Worm (Caenorhabditis elegans): ENCODE results near the gene F57B9.8.

F57B9.8 gene

ce11 chrIII:6928725-6929124, 6.4 kb downstream of the F57B9.8 start, which contains the start of gene flap-1:
Gene flap-1, minus strand, starts transcription at chrIII:6928825.
- TF ChIP-seq unc-55 (GFP tag; optimal IDR thresholded peaks at IDR 0.05) (peak; percentile 42), pat-9 (tag; optimal IDR thresholded peaks at IDR 0.05) (no peak), hlh-6 (tag; optimal IDR thresholded peaks at IDR 0.05) (no peak), ceh-48 (tag; optimal IDR thresholded peaks at IDR 0.05) (peak; percentile 45), lin-11 (tag; optimal IDR thresholded peaks at IDR 0.05) (no peak), nhr-232 (tag; optimal IDR thresholded peaks at IDR 0.05) (no peak)

- no peak for TF ChIP-seq eyg-1 (tag; optimal IDR thresholded peaks at IDR 0.05)
- no peak for TF ChIP-seq ref-2 (tag; optimal IDR thresholded peaks at IDR 0.05)
- TF ChIP-seq unc-42 (tag; optimal IDR thresholded peaks at IDR 0.05): peak; percentile 69
These were observed 20.3 kb downstream of the F57B9.8 start for ce11 chrIII:6914840-6915239.

ce11 chrIII:6912381-6912780, 22.7 kb downstream of the F57B9.8 start, which contains the start of gene pdf-1:
Gene pdf-1, minus strand, starts transcription at chrIII:6912481.
- TF ChIP-seq zip-5 (tag; optimal IDR thresholded peaks at IDR 0.05): no peak
- no peak for TF ChIP-seq pha-2 (tag; optimal IDR thresholded peaks at IDR 0.05)
- no peak for TF ChIP-seq mec-3 (tag; optimal IDR thresholded peaks at IDR 0.05; ENCODE audit: borderline replicate concordance)
- no peak for TF ChIP-seq eyg-1 (tag; optimal IDR thresholded peaks at IDR 0.05)
- TF ChIP-seq ceh-14 (tag; optimal IDR thresholded peaks at IDR 0.05): no peak
- TF ChIP-seq F13H6.1 (tag; optimal IDR thresholded peaks at IDR 0.05): no peak
- TF ChIP-seq ceh-48 (tag; optimal IDR thresholded peaks at IDR 0.05): no peak
- no peak for TF ChIP-seq ceh-22 (tag; optimal IDR thresholded peaks at IDR 0.05)
- TF ChIP-seq ceh-34 (tag; optimal IDR thresholded peaks at IDR 0.05): no peak

ce11 chrIII:6906409-6906808, 28.7 kb downstream of the F57B9.8 start, which contains the start of gene T07E3.2:
Gene T07E3.2, plus strand, starts transcription at chrIII:6906709.
- TF ChIP-seq sox-4 (tag; optimal IDR thresholded peaks at IDR 0.05): no peak
- no peak for TF ChIP-seq zip-5 (tag; optimal IDR thresholded peaks at IDR 0.05)
- TF ChIP-seq fkh-10 (GFP tag; optimal IDR thresholded peaks at IDR 0.05): no peak
- no peak for TF ChIP-seq ets-4 (tag; optimal IDR thresholded peaks at IDR 0.05)
- TF ChIP-seq ceh-19 (GFP tag; optimal IDR thresholded peaks at IDR 0.05): no peak
- TF ChIP-seq ceh-31 (tag; optimal IDR thresholded peaks at IDR 0.05): no peak
- TF ChIP-seq ttx-3 (tag; optimal IDR thresholded peaks at IDR 0.05): no peak
- no peak for TF ChIP-seq nhr-11 (tag; optimal IDR thresholded peaks at IDR 0.05)
- TF ChIP-seq ahr-1 (tag; optimal IDR thresholded peaks at IDR 0.05): no peak
- no peak for TF ChIP-seq rnt-1 (tag; optimal IDR thresholded peaks at IDR 0.05)
- TF ChIP-seq fkh-6 (tag; optimal IDR thresholded peaks at IDR 0.05): no peak
- TF ChIP-seq C08G9.2 (tag; optimal IDR thresholded peaks at IDR 0.05): no peak
- TF ChIP-seq elt-4 (tag; optimal IDR thresholded peaks at IDR 0.05): no peak
- no peak for TF ChIP-seq madf-2 (tag; optimal IDR thresholded peaks at IDR 0.05)
- no peak for TF ChIP-seq ama-1 (optimal IDR thresholded peaks at IDR 0.05)
- no peak for TF ChIP-seq pros-1 (tag; optimal IDR thresholded peaks at IDR 0.05)

- TF ChIP-seq pqm-1 (tag; optimal IDR thresholded peaks at IDR 0.05) (no peak), ets-4 (tag; optimal IDR thresholded peaks at IDR 0.05) (no peak), unc-42 (tag; optimal IDR thresholded peaks at IDR 0.05) (no peak), ceh-24 (tag; optimal IDR thresholded peaks at IDR 0.05) (no peak), unc-3 (GFP tag; conservative IDR thresholded peaks at IDR 0.05) (no peak), unc-3 (tag; optimal IDR thresholded peaks at IDR 0.05) (no peak)
These were observed 30.7 kb downstream of the F57B9.8 start for ce11 chrIII:6904468-6904867.
